Worm (Caenorhabditis elegans): ENCODE data around the gene R09B5.11.

The R09B5.11 gene

ce11 chrV:1408116-1408515 lies 30.9 kb upstream of the R09B5.11 start:
- no peak for TF ChIP-seq dmd-4 (tag; optimal IDR thresholded peaks at IDR 0.05)

DNA sequence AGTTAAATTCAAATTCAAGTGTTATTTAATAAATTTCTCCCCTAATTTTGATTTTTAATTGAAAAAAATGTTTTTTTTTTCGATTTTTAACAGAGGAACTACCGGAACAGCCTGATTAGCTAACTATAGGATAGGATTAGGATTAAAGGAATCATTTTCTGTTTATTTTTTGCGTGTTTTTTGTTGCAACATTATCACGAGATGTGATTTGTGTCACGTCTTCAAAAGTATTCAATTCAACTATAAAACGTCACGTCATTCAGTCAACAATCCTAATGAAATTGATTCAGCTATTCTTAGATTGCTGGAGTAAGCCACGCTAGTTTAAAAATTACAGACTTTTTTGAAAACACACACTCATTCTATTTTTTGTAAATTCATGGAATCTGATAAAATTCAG lies 28.3 kb upstream of the R09B5.11 start:
- TF ChIP-seq ztf-1 (GFP tag; conservative IDR thresholded peaks at IDR 0.05) (no peak), unc-62 (GFP tag; optimal IDR thresholded peaks at IDR 0.05) (no peak), nhr-6 (tag; optimal IDR thresholded peaks at IDR 0.05) (no peak), elt-1 (tag; optimal IDR thresholded peaks at IDR 0.05) (no peak), alr-1 (tag; optimal IDR thresholded peaks at IDR 0.05) (no peak), mdl-1 (tag; optimal IDR thresholded peaks at IDR 0.05) (no peak), nhr-10 (tag; optimal IDR thresholded peaks at IDR 0.05) (no peak), nhr-21 (tag; optimal IDR thresholded peaks at IDR 0.05) (no peak), R02D3.7 (tag; optimal IDR thresholded peaks at IDR 0.05) (no peak)

DNA sequence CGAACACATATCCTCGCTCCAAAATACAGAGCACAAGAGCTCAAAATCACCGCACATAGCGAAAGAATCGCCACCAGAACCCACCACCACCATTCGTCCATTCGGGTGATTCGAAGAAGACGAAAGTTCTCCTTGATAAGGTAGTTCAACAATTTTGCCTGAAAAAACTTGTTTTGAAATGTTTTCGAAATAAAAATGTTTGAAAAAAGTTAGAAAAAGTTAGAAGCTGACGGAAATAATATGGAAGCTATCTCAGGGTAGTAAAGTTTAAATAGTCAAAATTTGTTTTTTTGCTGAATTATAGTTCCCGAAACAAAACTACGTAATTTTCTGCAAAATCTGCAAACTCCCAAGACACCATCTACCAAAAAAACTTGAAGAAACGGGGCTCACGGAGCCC lies 27.5 kb upstream of the R09B5.11 start, which contains the start of gene snt-5:
snt-5 (minus strand) TSS at position 101 of the 400 bp plus-strand sequence.
- TF ChIP-seq blmp-1 (tag; optimal IDR thresholded peaks at IDR 0.05; ENCODE audit: insufficient read depth): no peak
- TF ChIP-seq mab-5 (tag; optimal IDR thresholded peaks at IDR 0.05): no peak
- no peak for TF ChIP-seq elt-3 (tag; optimal IDR thresholded peaks at IDR 0.05)
- TF ChIP-seq nhr-129 (tag; optimal IDR thresholded peaks at IDR 0.05): no peak
- no peak for TF ChIP-seq nhr-10 (tag; optimal IDR thresholded peaks at IDR 0.05)
- no peak for TF ChIP-seq lin-11 (tag; optimal IDR thresholded peaks at IDR 0.05)
- TF ChIP-seq aly-2 (tag; optimal IDR thresholded peaks at IDR 0.05): no peak
- TF ChIP-seq ztf-1 (GFP tag; conservative IDR thresholded peaks at IDR 0.05): no peak
- TF ChIP-seq nhr-23 (tag; optimal IDR thresholded peaks at IDR 0.05): no peak
- no peak for TF ChIP-seq nhr-11 (tag; optimal IDR thresholded peaks at IDR 0.05)
- TF ChIP-seq crh-2 (tag; optimal IDR thresholded peaks at IDR 0.05): no peak

ce11 chrV:1414615-1415433 lies 24.2 kb upstream of the R09B5.11 start:
- TF ChIP-seq fos-1 (tag; optimal IDR thresholded peaks at IDR 0.05) (peak; percentile 42), ceh-82 (tag; optimal IDR thresholded peaks at IDR 0.05) (no peak)

DNA sequence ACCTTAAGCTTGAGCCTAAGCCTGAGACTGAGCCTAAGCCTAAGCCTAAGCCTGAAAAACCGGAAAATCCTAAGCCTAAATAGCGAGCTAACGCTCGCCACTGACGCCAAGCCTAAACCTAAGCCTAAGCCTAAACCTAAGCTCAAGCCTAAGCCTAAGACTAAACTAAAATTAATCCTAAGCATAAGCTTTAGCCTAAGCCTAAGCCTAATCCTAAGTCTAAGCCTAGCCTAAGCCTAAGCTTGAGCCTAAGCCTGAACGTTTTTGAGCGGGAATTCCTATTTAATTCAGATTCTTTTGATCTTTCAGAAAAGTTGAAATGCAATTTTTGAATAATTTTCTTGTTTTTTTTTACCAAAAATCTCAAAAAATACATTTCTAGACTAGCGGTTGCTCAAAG lies 22.9 kb upstream of the R09B5.11 start:
- TF ChIP-seq aly-2 (tag; optimal IDR thresholded peaks at IDR 0.05) (no peak), zag-1 (tag; optimal IDR thresholded peaks at IDR 0.05) (no peak), nhr-129 (tag; optimal IDR thresholded peaks at IDR 0.05) (no peak), fos-1 (tag; optimal IDR thresholded peaks at IDR 0.05) (no peak), nhr-12 (tag; optimal IDR thresholded peaks at IDR 0.05) (no peak)

ce11 chrV:1422269-1422668 lies 16.7 kb upstream of the R09B5.11 start:
- TF ChIP-seq nhr-6 (tag; optimal IDR thresholded peaks at IDR 0.05) (no peak), mdl-1 (tag; optimal IDR thresholded peaks at IDR 0.05) (no peak), ceh-16 (tag; optimal IDR thresholded peaks at IDR 0.05) (no peak), Y55F3AM.14 (GFP tag; optimal IDR thresholded peaks at IDR 0.05) (no peak), ceh-82 (tag; optimal IDR thresholded peaks at IDR 0.05) (no peak)

DNA sequence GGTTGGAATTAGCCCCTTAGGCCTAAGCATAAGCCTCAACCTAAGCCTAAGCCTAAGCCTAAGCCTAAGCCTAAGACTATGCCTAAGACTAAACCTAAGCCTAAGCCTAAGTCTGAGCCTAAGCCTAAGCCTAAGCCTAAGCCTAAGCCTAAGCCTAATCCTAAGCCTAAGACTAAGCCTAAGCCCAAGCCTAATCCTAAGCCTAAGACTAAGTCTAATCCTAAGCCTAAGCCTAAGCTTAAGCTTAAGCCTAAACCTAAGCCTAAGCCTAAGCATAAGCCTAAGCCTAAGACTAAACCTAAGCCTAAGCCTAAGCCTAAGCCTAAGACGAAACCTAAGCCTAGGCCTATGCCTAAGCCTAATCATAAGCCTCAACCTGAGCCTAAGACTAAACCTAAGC lies 15.7 kb upstream of the R09B5.11 start:
- TF ChIP-seq aly-2 (tag; optimal IDR thresholded peaks at IDR 0.05): no peak
- TF ChIP-seq nhr-10 (tag; optimal IDR thresholded peaks at IDR 0.05): no peak
- no peak for TF ChIP-seq lsy-2 (tag; optimal IDR thresholded peaks at IDR 0.05)
- TF ChIP-seq elt-1 (tag; optimal IDR thresholded peaks at IDR 0.05): no peak

DNA sequence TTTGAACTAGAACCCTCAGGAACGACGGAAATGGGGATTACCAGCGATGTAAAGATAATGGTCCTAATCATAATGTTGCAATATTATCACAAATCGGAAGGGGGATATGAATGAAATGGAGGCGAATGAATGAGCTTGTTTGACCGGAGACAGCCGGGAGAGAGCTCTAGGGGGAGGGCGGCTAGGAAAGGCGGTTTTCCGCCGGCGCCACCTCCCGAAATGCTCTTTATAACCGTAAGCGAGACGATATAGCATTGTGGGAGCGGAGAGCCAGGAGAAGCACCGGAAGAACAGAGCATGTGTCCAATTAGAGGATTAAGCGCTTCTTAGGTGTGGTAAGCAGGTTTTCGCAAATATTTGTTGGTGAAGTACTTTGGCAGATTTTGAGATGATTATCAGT lies 13.4 kb upstream of the R09B5.11 start, which contains the start of gene R12A1.3:
R12A1.3 (minus strand) TSS at position 200 of the 400 bp plus-strand sequence.
- TF ChIP-seq nhr-23 (tag; optimal IDR thresholded peaks at IDR 0.05) (no peak), ztf-1 (GFP tag; conservative IDR thresholded peaks at IDR 0.05) (no peak), ztf-4 (tag; optimal IDR thresholded peaks at IDR 0.05) (no peak)
